Worm (Caenorhabditis elegans): Measurements from ENCODE around the gene gstk-1.

The gstk-1 gene

ce11 chrII:9655530-9656139 is 870 bp upstream of the gstk-1 start, which contains the start of gene ZK1307.1:
ZK1307.1 (minus strand) TSS chrII:9655580.
- TF ChIP-seq elt-1 (tag; optimal IDR thresholded peaks at IDR 0.05; ENCODE audit: borderline replicate concordance, insufficient read depth) (peak; percentile 12), ceh-39 (tag; optimal IDR thresholded peaks at IDR 0.05) (no peak), unc-62 (GFP tag; optimal IDR thresholded peaks at IDR 0.05) (peak; percentile 39), zip-8 (tag; optimal IDR thresholded peaks at IDR 0.05) (peak; percentile 69), lin-13 (tag; optimal IDR thresholded peaks at IDR 0.05) (no peak), sem-2 (GFP tag; optimal IDR thresholded peaks at IDR 0.05) (no peak)

- TF ChIP-seq snpc-4 (tag; optimal IDR thresholded peaks at IDR 0.05) (no peak), mep-1 (tag; optimal IDR thresholded peaks at IDR 0.05) (no peak), drap-1 (GFP tag; optimal IDR thresholded peaks at IDR 0.05) (no peak), sptf-1 (tag; optimal IDR thresholded peaks at IDR 0.05) (no peak), mab-5 (tag; optimal IDR thresholded peaks at IDR 0.05) (no peak), unc-62 (GFP tag; optimal IDR thresholded peaks at IDR 0.05) (no peak), lin-13 (tag; optimal IDR thresholded peaks at IDR 0.05) (no peak), flh-1 (GFP tag; optimal IDR thresholded peaks at IDR 0.05) (no peak), nhr-76 (tag; optimal IDR thresholded peaks at IDR 0.05) (no peak), nhr-28 (tag; optimal IDR thresholded peaks at IDR 0.05) (no peak), tbx-8 (GFP tag; optimal IDR thresholded peaks at IDR 0.05) (no peak), sem-2 (GFP tag; optimal IDR thresholded peaks at IDR 0.05) (no peak), unc-120 (tag; optimal IDR thresholded peaks at IDR 0.05; ENCODE audit: poor library complexity, severe bottlenecking) (no peak), bed-3 (GFP tag; optimal IDR thresholded peaks at IDR 0.05) (no peak), nhr-237 (tag; optimal IDR thresholded peaks at IDR 0.05) (no peak), ceh-43 (GFP tag; optimal IDR thresholded peaks at IDR 0.05) (no peak)
Measured at ce11 chrII:9658915-9659314, 2.4 kb downstream of the gstk-1 start, which contains the start of gene ZK1320.2. ZK1320.2 (minus strand) TSS chrII:9659002.

ce11 chrII:9660379-9660778 is 3.9 kb downstream of the gstk-1 start, which contains the start of gene ZK1320.3:
ZK1320.3 (minus strand) TSS chrII:9660419.
- TF ChIP-seq ceh-39 (tag; optimal IDR thresholded peaks at IDR 0.05) (no peak), unc-62 (GFP tag; optimal IDR thresholded peaks at IDR 0.05) (no peak), elt-3 (tag; optimal IDR thresholded peaks at IDR 0.05) (no peak), unc-39 (tag; optimal IDR thresholded peaks at IDR 0.05) (no peak), M03D4.4 (tag; optimal IDR thresholded peaks at IDR 0.05) (no peak), mls-2 (tag; optimal IDR thresholded peaks at IDR 0.05) (no peak)

ce11 chrII:9662160-9662559 is 5.7 kb downstream of the gstk-1 start:
- TF ChIP-seq nhr-76 (tag; optimal IDR thresholded peaks at IDR 0.05) = no peak

- TF ChIP-seq elt-3 (tag; optimal IDR thresholded peaks at IDR 0.05) (no peak), mep-1 (tag; optimal IDR thresholded peaks at IDR 0.05) (no peak), ceh-43 (GFP tag; optimal IDR thresholded peaks at IDR 0.05) (no peak), zip-8 (tag; optimal IDR thresholded peaks at IDR 0.05) (peak; percentile 32)
Measured at ce11 chrII:9662797-9663196, 6.3 kb downstream of the gstk-1 start, which contains the start of gene cyp-13A10. cyp-13A10 (minus strand) TSS chrII:9662884.

- TF ChIP-seq flh-1 (GFP tag; optimal IDR thresholded peaks at IDR 0.05) (no peak), cnd-1 (tag; optimal IDR thresholded peaks at IDR 0.05) (no peak), zip-8 (tag; optimal IDR thresholded peaks at IDR 0.05) (no peak), tbx-8 (GFP tag; optimal IDR thresholded peaks at IDR 0.05) (no peak), pha-4 (tag; optimal IDR thresholded peaks at IDR 0.05) (no peak), ztf-11 (tag; optimal IDR thresholded peaks at IDR 0.05) (no peak), lsy-2 (tag; optimal IDR thresholded peaks at IDR 0.05) (no peak)
Measured at ce11 chrII:9665577-9665976, 9.1 kb downstream of the gstk-1 start, which contains the start of gene ZK1320.5. ZK1320.5 (minus strand) TSS chrII:9665677.

ce11 chrII:9667382-9667781 is 10.9 kb downstream of the gstk-1 start, which contains the start of gene ZK1320.11:
ZK1320.11 (plus strand) TSS chrII:9667624.
- TF ChIP-seq nhr-76 (tag; optimal IDR thresholded peaks at IDR 0.05) = no peak
- peak; percentile 55 for TF ChIP-seq ces-1 (GFP tag; optimal IDR thresholded peaks at IDR 0.05)

Measured in whole organism, mixed stage, embryonic.